Fruit fly (Drosophila melanogaster): ENCODE data around the gene epsilonCOP.

epsilonCOP gene

dm6 chr2L:6471978-6472776 lies 16.7 kb upstream of the epsilonCOP start (continued):
- TF ChIP-seq nau (GFP tag; optimal IDR thresholded peaks at IDR 0.05), result peak; percentile 20
- TF ChIP-seq sisA (GFP tag; IDR thresholded peaks at IDR 0.05), result 0 out of 2 replicates have a peak, but pooled peaks have one; percentile 29
- no peak for TF ChIP-seq CG2889 (GFP tag; IDR thresholded peaks at IDR 0.05)
- no peak for TF ChIP-seq tap (tag; optimal IDR thresholded peaks at IDR 0.05)
- TF ChIP-seq tgo (GFP tag; IDR thresholded peaks at IDR 0.05), result no peak
- TF ChIP-seq gem (tag; optimal IDR thresholded peaks at IDR 0.05), result peak; percentile 55
- no peak for TF ChIP-seq Vsx1 (GFP tag; optimal IDR thresholded peaks at IDR 0.05)
- no peak for TF ChIP-seq CG3847 (GFP tag; IDR thresholded peaks at IDR 0.05)
- TF ChIP-seq CG12659 (GFP tag; optimal IDR thresholded peaks at IDR 0.05), result peak; percentile 29
- TF ChIP-seq gt (GFP tag; IDR thresholded peaks at IDR 0.05), result no peak
- TF ChIP-seq cas (GFP tag; IDR thresholded peaks at IDR 0.05), result no peak
- TF ChIP-seq CG10147 (GFP tag; optimal IDR thresholded peaks at IDR 0.05), result peak; percentile 34
- TF ChIP-seq CG17802 (tag; optimal IDR thresholded peaks at IDR 0.05), result no peak
- peak in 1 of 2 experiments; percentile 17 for TF ChIP-seq Trl (optimal IDR thresholded peaks at IDR 0.05)
- no peak for TF ChIP-seq Trl (GFP tag; optimal IDR thresholded peaks at IDR 0.05)
- no peak for TF ChIP-seq Atf3 (GFP tag; optimal IDR thresholded peaks at IDR 0.05)
- peak; percentile 60 for TF ChIP-seq CG2678 (tag; optimal IDR thresholded peaks at IDR 0.05)
- TF ChIP-seq ci (GFP tag; IDR thresholded peaks at IDR 0.05), result peak; percentile 53; the same call in 1 of the 3 replicates
- TF ChIP-seq CG1529 (GFP tag; optimal IDR thresholded peaks at IDR 0.05), result no peak
- TF ChIP-seq H2.0 (GFP tag; IDR thresholded peaks at IDR 0.05), result no peak
- no peak for TF ChIP-seq tll (GFP tag; optimal IDR thresholded peaks at IDR 0.05)
- TF ChIP-seq cwo (GFP tag; optimal IDR thresholded peaks at IDR 0.05), result peak; percentile 4
- TF ChIP-seq CG17361 (GFP tag; IDR thresholded peaks at IDR 0.05), result no peak
- TF ChIP-seq schlank (tag; optimal IDR thresholded peaks at IDR 0.05), result no peak
- peak; percentile 20 for TF ChIP-seq cg (GFP tag; optimal IDR thresholded peaks at IDR 0.05)
- TF ChIP-seq CG9215 (GFP tag; IDR thresholded peaks at IDR 0.05), result no peak
- TF ChIP-seq lmd (GFP tag; IDR thresholded peaks at IDR 0.05), result 0 out of 2 replicates have a peak, but pooled peaks have one; percentile 14
- TF ChIP-seq Abd-B (GFP tag; optimal IDR thresholded peaks at IDR 0.05), result no peak
- TF ChIP-seq Fer1 (GFP tag; optimal IDR thresholded peaks at IDR 0.05), result no peak
- peak; percentile 81 for TF ChIP-seq CG12769 (tag; optimal IDR thresholded peaks at IDR 0.05)
- TF ChIP-seq Ets97D (GFP tag; optimal IDR thresholded peaks at IDR 0.05), result no peak
- TF ChIP-seq hkb (optimal IDR thresholded peaks at IDR 0.05), result no peak
- TF ChIP-seq hkb (GFP tag; IDR thresholded peaks at IDR 0.05), result no peak
- TF ChIP-seq CG1024 (GFP tag; IDR thresholded peaks at IDR 0.05), result no peak
- peak; percentile 27 for TF ChIP-seq abd-A (tag; optimal IDR thresholded peaks at IDR 0.05)
- TF ChIP-seq CG10543 (GFP tag; optimal IDR thresholded peaks at IDR 0.05), result peak; percentile 43
- no peak for TF ChIP-seq Adf1 (GFP tag; IDR thresholded peaks at IDR 0.05)
- no peak for TF ChIP-seq CG16813 (GFP tag; IDR thresholded peaks at IDR 0.05; ENCODE audit: partially characterized antibody)
- TF ChIP-seq CG8281 (tag; optimal IDR thresholded peaks at IDR 0.05), result no peak
- TF ChIP-seq dmrt99B (tag; optimal IDR thresholded peaks at IDR 0.05), result peak; percentile 55
- TF ChIP-seq CG17359 (tag; optimal IDR thresholded peaks at IDR 0.05), result peak; percentile 1
- peak; percentile 18 for TF ChIP-seq PHDP (tag; optimal IDR thresholded peaks at IDR 0.05)
- peak; percentile 38; the same call in 1 of the 2 replicates for TF ChIP-seq CG13287 (GFP tag; IDR thresholded peaks at IDR 0.05; ENCODE audit: partially characterized antibody)
- TF ChIP-seq Oli (tag; optimal IDR thresholded peaks at IDR 0.05), result peak; percentile 27
- no peak for TF ChIP-seq dpn (GFP tag; optimal IDR thresholded peaks at IDR 0.05)
- TF ChIP-seq CG18262 (tag; optimal IDR thresholded peaks at IDR 0.05), result peak; percentile 10
- TF ChIP-seq CG1233 (GFP tag; optimal IDR thresholded peaks at IDR 0.05), result no peak
- TF ChIP-seq CG10267 (tag; optimal IDR thresholded peaks at IDR 0.05), result peak; percentile 8
- no peak for TF ChIP-seq B-H1 (GFP tag; IDR thresholded peaks at IDR 0.05)

Measured in whole organism, embryonic.